Worm (Caenorhabditis elegans) whole organism, midembryonic: Measurements from ENCODE around the gene far-1.

Experiments
- T22C8.4 ChIP-seq: fragments of 200-800 bp; sonication (Bioruptor generic); IDR thresholded peaks from 2 replicates; pipeline ENCODE4 v1.3.6; 2022; ENCODE audit warnings: missing genetic modification characterization, missing compliant biosample characterization
- cog-1 ChIP-seq: sonication (generic microtip); optimal IDR thresholded peaks from 2 replicates; lab custom pipeline; 2016; ENCODE audit warnings: missing genetic modification characterization, missing compliant biosample characterization
- ref-1 ChIP-seq: fragments of 200-800 bp; sonication (Bioruptor generic); conservative IDR thresholded peaks from 2 replicates; pipeline ENCODE4 v1.3.6; 2022; ENCODE audit warnings: missing genetic modification reagents, missing genetic modification characterization, missing compliant biosample characterization
- tab-1 ChIP-seq: fragments of 200-800 bp; sonication (Bioruptor generic); IDR thresholded peaks from 2 replicates; pipeline ENCODE4 v1.3.6; 2022; ENCODE audit warnings: missing genetic modification characterization, missing compliant biosample characterization
- ztf-23 ChIP-seq: fragments of 200-800 bp; sonication (Bioruptor generic); IDR thresholded peaks from 2 replicates; pipeline ENCODE4 v1.3.6; 2022; ENCODE audit warnings: missing genetic modification reagents, missing genetic modification characterization, missing compliant biosample characterization

- TF ChIP-seq ref-1 (GFP tag; lab: Robert Waterston, UW) (no peak), tab-1 (GFP tag; lab: Robert Waterston, UW) (no peak), cog-1 (tag; lab: Kevin White, UChicago) (no peak), ztf-23 (GFP tag; lab: Robert Waterston, UW) (no peak), T22C8.4 (GFP tag; lab: Robert Waterston, UW) (no peak)
These were observed 33.1 kb upstream of the far-1 start for ce11 chrIII:9114076-9114475.
